Fruit fly (Drosophila melanogaster) whole organism, pupa: ENCODE data around the gene Prosalpha2.

Experiments used
- CG12605 ChIP-seq: fragments of 200-800 bp; sonication (Bioruptor generic); IDR thresholded peaks from 2 replicates; pipeline ENCODE4 v1.3.6; 2022; ENCODE audit warnings: missing biosample characterization, missing genetic modification characterization
- CG15710 ChIP-seq: fragments of 200-800 bp; sonication (Bioruptor generic); optimal IDR thresholded peaks from 2 replicates; lab custom pipeline; 2018; ENCODE audit warnings: missing biosample characterization, mild to moderate bottlenecking, missing genetic modification characterization, moderate library complexity
- CG32121 ChIP-seq: fragments of 200-800 bp; sonication (Bioruptor generic); IDR thresholded peaks from 2 replicates; pipeline ENCODE4 v1.3.6; 2022; ENCODE audit warnings: missing biosample characterization, missing genetic modification characterization
- CG34367 ChIP-seq: fragments of 200-800 bp; sonication (Bioruptor generic); optimal IDR thresholded peaks from 2 replicates; lab custom pipeline; 2018; ENCODE audit warnings: missing biosample characterization, mild to moderate bottlenecking, missing genetic modification characterization
- CG4496 ChIP-seq: fragments of 200-800 bp; sonication (Bioruptor generic); IDR thresholded peaks from 3 replicates; pipeline ENCODE4 v1.3.6; 2022; ENCODE audit warnings: missing biosample characterization, missing genetic modification characterization
- CG8159 ChIP-seq: fragments of 200-800 bp; sonication (Bioruptor generic); optimal IDR thresholded peaks from 3 replicates; lab custom pipeline; 2018; ENCODE audit warnings: missing biosample characterization, mild to moderate bottlenecking, missing genetic modification characterization, moderate library complexity
- CG8301 ChIP-seq: fragments of 200-800 bp; sonication (Bioruptor generic); optimal IDR thresholded peaks from 2 replicates; lab custom pipeline; 2018; ENCODE audit warnings: missing biosample characterization, mild to moderate bottlenecking, missing genetic modification characterization
- EcR ChIP-seq: fragments of 200-800 bp; sonication (Bioruptor generic); optimal IDR thresholded peaks from 3 replicates; lab custom pipeline; 2019; ENCODE audit warnings: missing biosample characterization, missing genetic modification characterization, mild to moderate bottlenecking, moderate library complexity, missing genetic modification reagents
- Ets98B ChIP-seq: fragments of 200-800 bp; sonication (Bioruptor generic); IDR thresholded peaks from 2 replicates; pipeline ENCODE4 v1.3.6; 2022; ENCODE audit warnings: missing biosample characterization, missing genetic modification characterization
- rn ChIP-seq: fragments of 200-800 bp; sonication (Bioruptor generic); IDR thresholded peaks from 2 replicates; pipeline ENCODE4 v1.3.6; 2022; ENCODE audit warnings: missing biosample characterization, missing genetic modification characterization

DNA sequence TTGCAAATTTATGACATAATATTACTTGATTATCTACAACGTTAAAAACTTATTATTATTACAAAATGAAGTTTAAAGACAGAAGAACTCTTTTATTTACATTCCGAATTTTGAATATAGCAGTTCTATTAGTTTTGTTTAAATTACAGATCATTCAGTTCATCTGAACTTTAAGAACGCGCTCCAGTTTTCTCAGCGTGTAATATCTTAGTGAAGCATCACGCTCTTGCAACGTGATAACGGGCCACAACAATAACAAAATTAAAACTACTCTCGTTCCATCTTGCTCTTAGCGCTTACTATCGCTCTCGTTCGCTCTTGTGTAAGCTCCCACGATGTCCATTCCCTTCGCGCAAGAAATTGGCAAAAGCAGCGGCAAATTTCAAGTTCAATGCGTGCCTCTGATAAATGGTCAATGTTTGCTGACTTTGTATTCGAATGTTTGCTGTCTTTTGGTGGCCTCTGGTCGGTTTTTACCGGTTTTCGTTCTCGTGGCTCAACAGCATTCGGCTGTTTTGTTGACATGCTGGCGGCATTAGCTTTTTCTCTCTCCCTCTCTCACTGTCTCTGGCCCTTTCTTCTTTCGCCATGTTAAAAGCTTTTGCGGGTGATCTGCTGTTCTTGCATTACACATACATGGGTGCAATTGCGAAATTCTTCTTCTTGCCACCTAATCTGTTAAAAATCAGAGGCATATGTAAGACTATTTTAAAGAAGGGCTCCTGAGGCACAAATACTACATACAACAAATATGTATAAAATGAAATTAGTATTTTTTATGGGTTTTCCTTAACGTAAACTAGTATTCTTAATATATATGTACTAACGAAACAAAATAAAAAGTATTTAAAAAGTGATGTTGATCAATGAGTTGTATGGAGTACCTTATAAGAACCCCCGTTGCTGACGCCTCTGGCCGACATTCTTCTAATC lies 11.7 kb downstream of the Prosalpha2 start:
- peak; percentile 55 for TF ChIP-seq CG12605 (GFP tag; lab: Robert Waterston, UW)
- TF ChIP-seq Ets98B (GFP tag; lab: Robert Waterston, UW) = no peak
- peak; percentile 62 for TF ChIP-seq EcR
- peak; percentile 70 for TF ChIP-seq CG8301 (tag; lab: Kevin White, UChicago)
- peak; percentile 57; the same call in 1 of the 2 replicates for TF ChIP-seq CG32121 (GFP tag; lab: Robert Waterston, UW)
- TF ChIP-seq CG34367 (tag; lab: Kevin White, UChicago) = no peak
- peak; percentile 61; the same call in 2 of the 3 replicates for TF ChIP-seq CG4496
- TF ChIP-seq rn = no peak
- TF ChIP-seq CG8159 (tag; lab: Kevin White, UChicago) = peak; percentile 63
- TF ChIP-seq CG15710 (tag; lab: Kevin White, UChicago) = peak; percentile 28
